Fruit fly (Drosophila melanogaster) whole organism: Measurements from ENCODE around the gene gdl.

Source experiments
- CG8478 ChIP-seq: fragments of >200 bp; optimal IDR thresholded peaks from 2 replicates; lab custom pipeline; 2018; ENCODE audit warnings: inconsistent platforms
- Dll ChIP-seq: fragments of >200 bp; optimal IDR thresholded peaks from 2 replicates; lab custom pipeline; 2017
- EcR ChIP-seq, 2 experiments: fragments of >200 bp; optimal IDR thresholded peaks; 2 replicates each; lab custom pipeline; 2017; ENCODE audit warnings: missing biosample characterization in 2 of 2, missing genetic modification characterization in 2 of 2, missing genetic modification reagents in 2 of 2
- pan ChIP-seq: fragments of >200 bp; optimal IDR thresholded peaks from 2 replicates; lab custom pipeline; 2017
- psq ChIP-seq: fragments of >200 bp; optimal IDR thresholded peaks from 2 replicates; lab custom pipeline; 2017
- usp ChIP-seq: fragments of >200 bp; optimal IDR thresholded peaks from 2 replicates; lab custom pipeline; 2017; ENCODE audit warnings: missing biosample characterization, missing genetic modification characterization, mixed read lengths

DNA sequence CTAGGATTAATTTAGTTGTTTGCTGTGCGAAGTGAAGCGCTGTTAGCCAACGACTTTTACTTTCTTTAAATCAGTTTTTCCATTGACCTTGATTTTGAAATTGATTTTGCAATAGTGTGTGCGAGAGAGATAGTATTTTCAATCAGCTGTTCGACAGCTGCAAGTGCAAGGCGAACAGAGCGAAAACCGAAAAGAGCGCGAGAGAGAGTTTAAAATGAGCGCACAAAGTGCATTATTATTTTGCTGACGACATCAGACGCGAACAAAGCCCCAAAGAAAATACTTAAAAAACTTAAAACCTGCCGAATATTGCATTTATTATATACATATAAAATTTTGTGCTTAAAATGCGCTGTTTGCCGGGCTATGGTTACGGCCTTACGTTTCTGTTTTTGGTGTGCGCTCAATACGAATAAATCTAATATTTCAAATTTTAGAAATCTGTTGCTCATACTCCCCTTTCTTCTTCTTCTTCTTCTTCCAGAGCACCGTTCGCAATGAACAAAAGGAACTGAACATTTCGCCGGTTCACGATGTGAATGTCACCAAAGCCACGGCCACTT, 2.5 kb downstream of the gdl start:
- TF ChIP-seq usp (GFP tag; lab: Kevin White, UChicago) (no peak), pan (lab: Kevin White, UChicago) (no peak), EcR (GFP tag; optimal IDR thresholded peaks at IDR 0.05; lab: Kevin White, UChicago) (no peak), Dll (lab: Kevin White, UChicago) (no peak), CG8478 (no peak), psq (lab: Kevin White, UChicago) (no peak)
